Fruit fly (Drosophila melanogaster): ENCODE results near the gene Dhc16F.

The Dhc16F gene

DNA sequence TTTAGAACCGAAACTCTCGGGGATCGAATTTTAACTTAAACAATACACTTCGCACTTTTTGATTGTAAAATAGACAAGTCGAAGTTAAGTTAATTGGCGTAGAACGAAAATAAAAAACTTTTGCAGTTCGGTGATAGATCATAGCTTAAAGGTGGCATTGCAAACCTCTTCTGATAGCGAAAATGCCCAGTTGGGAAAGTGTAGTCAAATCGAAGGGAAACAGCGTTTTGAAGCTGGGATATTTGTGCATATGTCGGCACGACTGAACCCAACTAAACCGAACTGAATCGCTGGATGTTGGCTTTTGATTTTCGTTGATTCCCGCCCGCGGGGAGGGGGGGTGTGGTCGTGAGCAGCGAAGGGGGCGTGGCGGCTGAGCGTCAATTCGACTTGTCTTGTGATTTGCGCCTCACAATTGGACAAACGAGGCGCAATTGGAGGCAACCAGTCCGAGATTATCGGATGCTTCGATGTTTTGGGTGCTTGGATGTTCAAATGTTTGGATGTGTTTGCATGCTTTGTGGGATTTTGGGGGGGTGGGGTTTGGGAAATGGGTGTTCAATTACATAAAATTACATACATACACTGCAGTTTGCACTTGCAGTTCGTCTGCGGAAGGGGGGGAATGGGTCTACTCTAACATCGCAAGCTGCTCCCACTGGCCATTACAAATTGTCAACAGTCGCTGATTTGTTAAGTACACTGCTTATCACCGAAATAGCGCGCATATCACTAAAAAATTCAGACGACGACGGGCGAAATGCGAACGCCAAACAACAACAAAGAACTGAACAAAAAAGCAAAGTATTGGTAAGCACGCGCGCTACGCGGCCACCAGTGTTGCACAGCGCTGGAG lies 20.6 kb downstream of the Dhc16F start:
- TF ChIP-seq Myc (optimal IDR thresholded peaks at IDR 0.05) (no peak), ttk (optimal IDR thresholded peaks at IDR 0.05) (no peak), h (optimal IDR thresholded peaks at IDR 0.05) (no peak), psq (optimal IDR thresholded peaks at IDR 0.05) (no peak), insv (optimal IDR thresholded peaks at IDR 0.05) (no peak), Sin3A (optimal IDR thresholded peaks at IDR 0.05) (no peak)

dm6 chrX:18085470-18085797 lies 21.2 kb downstream of the Dhc16F start, which contains the start of gene Ada3:
Ada3 (plus strand) TSS chrX:18085761.
- TF ChIP-seq ttk (optimal IDR thresholded peaks at IDR 0.05) (no peak), h (optimal IDR thresholded peaks at IDR 0.05) (no peak), Myc (optimal IDR thresholded peaks at IDR 0.05) (no peak), psq (optimal IDR thresholded peaks at IDR 0.05) (no peak), insv (optimal IDR thresholded peaks at IDR 0.05) (no peak), Sin3A (optimal IDR thresholded peaks at IDR 0.05) (no peak)

- TF ChIP-seq Myc (optimal IDR thresholded peaks at IDR 0.05): no peak
- TF ChIP-seq ttk (optimal IDR thresholded peaks at IDR 0.05): no peak
- no peak for TF ChIP-seq psq (optimal IDR thresholded peaks at IDR 0.05)
- no peak for TF ChIP-seq insv (optimal IDR thresholded peaks at IDR 0.05)
- TF ChIP-seq Sin3A (optimal IDR thresholded peaks at IDR 0.05): no peak
- TF ChIP-seq h (optimal IDR thresholded peaks at IDR 0.05): no peak
Observed at dm6 chrX:18088432-18088831, 24.1 kb downstream of the Dhc16F start, which contains the start of gene CG7536. CG7536 (minus strand) TSS chrX:18088532.

DNA sequence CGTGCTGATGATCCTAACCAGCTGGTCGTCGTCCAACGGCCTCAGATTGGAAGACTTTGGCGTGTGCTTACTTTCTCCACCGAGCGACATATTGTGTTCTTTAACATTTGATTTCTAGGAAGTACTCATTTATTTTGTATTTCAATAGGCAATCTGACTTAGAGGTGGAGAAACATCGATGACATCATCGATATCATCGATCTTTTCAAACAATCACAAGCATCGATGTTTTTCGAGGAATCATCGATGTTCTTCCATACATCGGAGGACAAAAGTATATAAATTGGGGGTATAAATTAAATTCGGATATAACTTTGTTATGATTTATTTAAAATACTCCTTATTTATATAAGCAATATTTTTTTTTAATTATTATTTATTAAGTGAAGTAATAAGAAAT lies 26.1 kb downstream of the Dhc16F start, which contains the start of gene Swt1:
Gene Swt1, minus strand, starts transcription at position 177 of the 400 bp plus-strand sequence.
- TF ChIP-seq insv (optimal IDR thresholded peaks at IDR 0.05) (no peak), Sin3A (optimal IDR thresholded peaks at IDR 0.05) (no peak)

DNA sequence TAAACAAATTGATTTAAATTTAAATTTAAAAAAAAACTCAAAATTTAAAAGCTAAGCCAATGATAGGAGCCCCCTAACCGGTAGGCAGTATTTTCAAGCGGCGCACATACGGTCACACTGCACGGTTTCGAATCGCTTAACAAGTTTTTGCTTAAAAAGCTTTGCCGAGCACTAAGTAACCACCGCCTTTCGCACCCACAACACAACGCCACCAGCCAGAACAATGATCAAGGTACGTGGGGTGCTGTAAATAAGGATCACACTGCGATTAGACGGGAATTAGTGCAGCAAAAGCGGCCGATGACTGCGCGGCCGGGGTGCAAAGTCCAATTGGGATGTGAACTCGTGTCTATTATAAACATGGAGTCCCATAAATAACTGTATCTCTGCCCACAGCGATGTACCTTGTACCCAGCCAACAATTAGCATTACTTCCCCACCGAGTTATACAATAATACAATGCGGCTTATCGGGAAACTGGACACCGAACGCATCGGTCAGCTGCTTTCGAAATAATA lies 26.9 kb downstream of the Dhc16F start, which contains the start of gene scu:
Gene scu, plus strand, starts transcription at position 101 of the 518 bp plus-strand sequence.
- TF ChIP-seq Sin3A (optimal IDR thresholded peaks at IDR 0.05) (no peak), Myc (optimal IDR thresholded peaks at IDR 0.05) (no peak), h (optimal IDR thresholded peaks at IDR 0.05) (no peak), ttk (optimal IDR thresholded peaks at IDR 0.05) (no peak), psq (optimal IDR thresholded peaks at IDR 0.05) (no peak), insv (optimal IDR thresholded peaks at IDR 0.05) (no peak)

DNA sequence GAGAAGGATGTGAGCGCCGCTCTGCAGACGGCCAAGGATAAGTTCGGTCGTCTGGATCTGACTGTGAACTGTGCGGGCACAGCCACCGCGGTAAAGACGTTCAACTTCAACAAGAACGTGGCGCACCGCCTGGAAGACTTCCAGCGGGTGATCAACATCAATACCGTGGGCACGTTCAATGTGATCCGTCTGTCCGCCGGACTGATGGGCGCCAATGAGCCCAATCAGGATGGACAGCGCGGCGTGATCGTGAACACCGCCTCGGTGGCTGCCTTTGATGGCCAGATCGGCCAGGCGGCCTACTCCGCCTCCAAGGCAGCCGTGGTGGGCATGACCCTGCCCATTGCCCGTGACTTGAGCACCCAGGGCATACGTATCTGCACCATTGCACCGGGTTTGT lies 27.8 kb downstream of the Dhc16F start:
- TF ChIP-seq ttk (optimal IDR thresholded peaks at IDR 0.05) (peak; percentile 94), h (optimal IDR thresholded peaks at IDR 0.05) (no peak)

DNA sequence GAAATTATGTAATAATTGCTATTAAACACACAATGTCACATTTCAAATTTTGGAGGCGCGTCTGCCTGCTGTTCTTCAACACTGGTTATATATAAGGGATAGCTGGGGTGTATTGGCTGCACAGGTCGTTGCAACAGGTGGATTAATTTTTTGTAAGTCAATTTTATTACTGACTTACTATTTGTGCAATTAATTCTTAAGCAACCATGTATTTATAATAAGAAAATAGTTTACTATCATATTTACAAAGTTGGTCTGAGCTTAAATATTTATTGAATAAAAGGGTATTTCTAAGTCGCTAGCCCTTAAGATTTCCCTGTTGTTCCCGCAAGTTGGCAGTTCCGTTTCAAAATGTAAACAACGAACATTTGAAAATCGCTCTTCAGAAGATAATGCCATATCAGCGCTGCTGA lies 28.5 kb downstream of the Dhc16F start, which contains the start of gene RhoGAP16F:
Gene RhoGAP16F, plus strand, starts transcription at position 336 of the 413 bp plus-strand sequence.
- TF ChIP-seq Sin3A (optimal IDR thresholded peaks at IDR 0.05) (no peak), Myc (optimal IDR thresholded peaks at IDR 0.05) (no peak), ttk (optimal IDR thresholded peaks at IDR 0.05) (no peak), psq (optimal IDR thresholded peaks at IDR 0.05) (no peak), insv (optimal IDR thresholded peaks at IDR 0.05) (no peak), h (optimal IDR thresholded peaks at IDR 0.05) (no peak)

- TF ChIP-seq Sin3A (optimal IDR thresholded peaks at IDR 0.05): no peak
- TF ChIP-seq psq (optimal IDR thresholded peaks at IDR 0.05): no peak
- no peak for TF ChIP-seq h (optimal IDR thresholded peaks at IDR 0.05)
- TF ChIP-seq Myc (optimal IDR thresholded peaks at IDR 0.05): no peak
- no peak for TF ChIP-seq insv (optimal IDR thresholded peaks at IDR 0.05)
- no peak for TF ChIP-seq ttk (optimal IDR thresholded peaks at IDR 0.05)
Observed at dm6 chrX:18094130-18094529, 29.8 kb downstream of the Dhc16F start.

- TF ChIP-seq psq (optimal IDR thresholded peaks at IDR 0.05) (no peak), insv (optimal IDR thresholded peaks at IDR 0.05) (no peak), Sin3A (optimal IDR thresholded peaks at IDR 0.05) (no peak), Myc (optimal IDR thresholded peaks at IDR 0.05) (no peak), h (optimal IDR thresholded peaks at IDR 0.05) (no peak), ttk (optimal IDR thresholded peaks at IDR 0.05) (no peak)
Observed at dm6 chrX:18094747-18095352, 30.6 kb downstream of the Dhc16F start.

dm6 chrX:18100146-18100669 lies 35.9 kb downstream of the Dhc16F start:
- no peak for TF ChIP-seq Myc (optimal IDR thresholded peaks at IDR 0.05)
- TF ChIP-seq psq (optimal IDR thresholded peaks at IDR 0.05): no peak
- no peak for TF ChIP-seq insv (optimal IDR thresholded peaks at IDR 0.05)
- no peak for TF ChIP-seq Sin3A (optimal IDR thresholded peaks at IDR 0.05)
- TF ChIP-seq h (optimal IDR thresholded peaks at IDR 0.05): no peak
- no peak for TF ChIP-seq ttk (optimal IDR thresholded peaks at IDR 0.05)

DNA sequence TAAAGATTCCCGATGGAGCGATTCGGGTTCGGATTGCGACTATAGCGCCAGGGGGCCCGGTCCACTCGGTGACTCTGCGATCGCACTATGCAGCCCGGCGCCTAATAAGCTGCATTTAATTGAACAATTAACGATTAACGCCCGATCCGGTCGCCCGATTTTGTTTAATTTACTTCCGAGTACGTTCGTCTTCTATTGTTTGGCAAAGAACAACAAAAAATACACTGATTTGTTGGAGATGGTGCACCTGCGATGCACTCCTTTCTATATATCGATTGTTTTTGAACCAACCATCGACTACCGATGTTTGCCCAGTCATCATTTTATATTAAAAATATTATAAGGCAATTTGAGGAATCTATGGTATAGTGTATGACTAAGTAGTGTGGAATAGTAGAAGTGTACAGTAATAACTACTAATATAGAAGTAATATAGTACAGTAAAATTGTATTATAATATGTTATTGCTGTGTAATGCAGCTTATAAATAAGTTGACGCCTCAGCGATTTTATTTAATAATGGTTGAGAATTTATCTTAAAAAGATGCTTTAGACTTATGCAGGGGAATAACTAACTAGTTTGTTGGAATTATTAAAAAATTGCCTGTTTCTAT lies 36.9 kb downstream of the Dhc16F start, which contains the start of gene Mvb12:
Gene Mvb12, minus strand, starts transcription at position 217 of the 614 bp plus-strand sequence.
- TF ChIP-seq Sin3A (optimal IDR thresholded peaks at IDR 0.05): no peak
- TF ChIP-seq h (optimal IDR thresholded peaks at IDR 0.05): no peak
- no peak for TF ChIP-seq insv (optimal IDR thresholded peaks at IDR 0.05)
- no peak for TF ChIP-seq psq (optimal IDR thresholded peaks at IDR 0.05)
- no peak for TF ChIP-seq ttk (optimal IDR thresholded peaks at IDR 0.05)
- no peak for TF ChIP-seq Myc (optimal IDR thresholded peaks at IDR 0.05)

dm6 chrX:18101778-18102177 lies 37.5 kb downstream of the Dhc16F start, which contains the start of gene Taf8:
Taf8 (plus strand) TSS chrX:18101970.
- TF ChIP-seq Sin3A (optimal IDR thresholded peaks at IDR 0.05) (no peak), psq (optimal IDR thresholded peaks at IDR 0.05) (no peak), insv (optimal IDR thresholded peaks at IDR 0.05) (no peak), h (optimal IDR thresholded peaks at IDR 0.05) (no peak), ttk (optimal IDR thresholded peaks at IDR 0.05) (no peak), Myc (optimal IDR thresholded peaks at IDR 0.05) (no peak)
